Worm (Caenorhabditis elegans) whole organism, late embryonic: Measurements from ENCODE around the gene hsp-43.

ENCODE experiments used
- C08G9.2 ChIP-seq: sonication (generic microtip); optimal IDR thresholded peaks from 2 replicates; lab custom pipeline; 2016; ENCODE audit warnings: mild to moderate bottlenecking, missing genetic modification characterization, moderate library complexity, missing compliant biosample characterization
- C38D4.7 ChIP-seq: fragments of 200-800 bp; sonication (Bioruptor generic); optimal IDR thresholded peaks from 2 replicates; lab custom pipeline; 2018; ENCODE audit warnings: mild to moderate bottlenecking, missing genetic modification characterization, moderate library complexity, missing compliant biosample characterization
- K02D7.2 ChIP-seq: sonication (generic microtip); optimal IDR thresholded peaks from 2 replicates; lab custom pipeline; 2017; ENCODE audit warnings: mild to moderate bottlenecking, missing genetic modification characterization, missing compliant biosample characterization
- K09A11.1 ChIP-seq: sonication (generic microtip); optimal IDR thresholded peaks from 2 replicates; lab custom pipeline; 2017; ENCODE audit warnings: antibody characterized with exemption, mild to moderate bottlenecking, missing genetic modification characterization, missing compliant biosample characterization; ENCODE audit not compliant: insufficient read depth
- T23F11.4 ChIP-seq: fragments of 200-800 bp; sonication (Bioruptor generic); optimal IDR thresholded peaks from 2 replicates; lab custom pipeline; 2018; ENCODE audit warnings: mild to moderate bottlenecking, missing genetic modification characterization, missing compliant biosample characterization
- Y22D7AL.16 ChIP-seq: sonication (generic microtip); optimal IDR thresholded peaks from 2 replicates; lab custom pipeline; 2016; ENCODE audit warnings: missing genetic modification characterization, missing compliant biosample characterization
- ahr-1 ChIP-seq: sonication (generic microtip); optimal IDR thresholded peaks from 2 replicates; lab custom pipeline; 2016; ENCODE audit warnings: missing genetic modification characterization, missing compliant biosample characterization
- ama-1 ChIP-seq: fragments of 150-350 bp; optimal IDR thresholded peaks from 2 replicates; lab custom pipeline; 2014
- ceh-19 ChIP-seq: fragments of 200-800 bp; sonication (Bioruptor generic); optimal IDR thresholded peaks from 2 replicates; lab custom pipeline; 2018; ENCODE audit warnings: mild to moderate bottlenecking, missing genetic modification characterization, missing compliant biosample characterization
- ceh-30 ChIP-seq: fragments of 150-350 bp; optimal IDR thresholded peaks from 2 replicates; lab custom pipeline; 2014; ENCODE audit warnings: missing biosample characterization, missing genetic modification characterization
- ceh-31 ChIP-seq: sonication (generic microtip); optimal IDR thresholded peaks from 2 replicates; lab custom pipeline; 2016; ENCODE audit warnings: missing genetic modification characterization, missing compliant biosample characterization
- ceh-45 ChIP-seq: fragments of 200-800 bp; sonication (Bioruptor generic); IDR thresholded peaks from 2 replicates; pipeline ENCODE4 v1.3.6; 2022; ENCODE audit warnings: missing genetic modification reagents, missing genetic modification characterization, missing compliant biosample characterization
- ceh-48 ChIP-seq: sonication (generic microtip); optimal IDR thresholded peaks from 2 replicates; lab custom pipeline; 2016; ENCODE audit warnings: missing genetic modification characterization, inconsistent platforms, missing compliant biosample characterization
- ceh-6 ChIP-seq: fragments of 200-800 bp; sonication (Bioruptor generic); optimal IDR thresholded peaks from 2 replicates; lab custom pipeline; 2018; ENCODE audit warnings: mild to moderate bottlenecking, missing genetic modification characterization, missing compliant biosample characterization
- che-1 ChIP-seq: sonication (generic microtip); optimal IDR thresholded peaks from 2 replicates; lab custom pipeline; 2016; ENCODE audit warnings: mild to moderate bottlenecking, missing genetic modification characterization, missing compliant biosample characterization
- dmd-4 ChIP-seq: sonication (generic microtip); optimal IDR thresholded peaks from 2 replicates; lab custom pipeline; 2016; ENCODE audit warnings: borderline replicate concordance, missing genetic modification characterization, missing compliant biosample characterization
- elt-4 ChIP-seq: sonication (generic microtip); optimal IDR thresholded peaks from 2 replicates; lab custom pipeline; 2016; ENCODE audit warnings: missing genetic modification characterization, missing compliant biosample characterization
- ets-4 ChIP-seq: sonication (generic microtip); optimal IDR thresholded peaks from 2 replicates; lab custom pipeline; 2016; ENCODE audit warnings: missing genetic modification characterization, missing compliant biosample characterization
- eyg-1 ChIP-seq: sonication (generic microtip); optimal IDR thresholded peaks from 2 replicates; lab custom pipeline; 2016; ENCODE audit warnings: missing genotype, missing genetic modification characterization, missing compliant biosample characterization
- fax-1 ChIP-seq: sonication (generic microtip); optimal IDR thresholded peaks from 2 replicates; lab custom pipeline; 2016; ENCODE audit warnings: missing genotype, missing genetic modification characterization, missing compliant biosample characterization
- hlh-15 ChIP-seq: sonication (generic microtip); optimal IDR thresholded peaks from 2 replicates; lab custom pipeline; 2016; ENCODE audit warnings: missing genetic modification characterization, missing compliant biosample characterization
- hlh-30 ChIP-seq: sonication (generic microtip); optimal IDR thresholded peaks from 2 replicates; lab custom pipeline; 2017; ENCODE audit warnings: antibody characterized with exemption, missing genetic modification characterization, missing compliant biosample characterization; ENCODE audit not compliant: insufficient read depth
- hlh-6 ChIP-seq: sonication (generic microtip); optimal IDR thresholded peaks from 2 replicates; lab custom pipeline; 2016; ENCODE audit warnings: missing genotype, missing genetic modification characterization, missing compliant biosample characterization
- hlh-8 ChIP-seq: sonication (generic microtip); optimal IDR thresholded peaks from 2 replicates; lab custom pipeline; 2016; ENCODE audit warnings: missing genotype, missing genetic modification characterization, missing compliant biosample characterization
- lin-11 ChIP-seq: fragments of 200-800 bp; sonication (Bioruptor generic); optimal IDR thresholded peaks from 2 replicates; lab custom pipeline; 2018; ENCODE audit warnings: mild to moderate bottlenecking, missing genetic modification characterization, missing compliant biosample characterization
- madf-2 ChIP-seq: sonication (generic microtip); optimal IDR thresholded peaks from 2 replicates; lab custom pipeline; 2017; ENCODE audit warnings: missing genetic modification characterization, missing compliant biosample characterization
- nfya-1 ChIP-seq: sonication (generic microtip); optimal IDR thresholded peaks from 2 replicates; lab custom pipeline; 2017; ENCODE audit warnings: missing genetic modification characterization, mild to moderate bottlenecking, missing compliant biosample characterization, antibody characterized with exemption, moderate library complexity
- nhr-232 ChIP-seq: sonication (generic microtip); optimal IDR thresholded peaks from 2 replicates; lab custom pipeline; 2016; ENCODE audit warnings: missing genetic modification characterization, missing compliant biosample characterization
- odd-2 ChIP-seq: sonication (generic microtip); optimal IDR thresholded peaks from 2 replicates; lab custom pipeline; 2017; ENCODE audit warnings: antibody characterized with exemption, mild to moderate bottlenecking, missing genetic modification characterization, missing compliant biosample characterization
- pax-1 ChIP-seq: fragments of 150-350 bp; optimal IDR thresholded peaks from 2 replicates; lab custom pipeline; 2014; ENCODE audit warnings: missing biosample characterization, missing genetic modification characterization
- pqm-1 ChIP-seq: sonication (generic microtip); optimal IDR thresholded peaks from 2 replicates; lab custom pipeline; 2016; ENCODE audit warnings: missing genetic modification characterization, missing compliant biosample characterization
- pros-1 ChIP-seq: fragments of 150-350 bp; optimal IDR thresholded peaks from 2 replicates; lab custom pipeline; 2014; ENCODE audit warnings: missing biosample characterization, missing genetic modification reagents, missing genetic modification characterization
- ref-2 ChIP-seq: sonication (generic microtip); optimal IDR thresholded peaks from 2 replicates; lab custom pipeline; 2016; ENCODE audit warnings: missing genetic modification characterization, missing compliant biosample characterization
- rnt-1 ChIP-seq: sonication (generic microtip); optimal IDR thresholded peaks from 2 replicates; lab custom pipeline; 2016; ENCODE audit warnings: missing genetic modification characterization, missing compliant biosample characterization
- sdc-2 ChIP-seq: sonication (generic microtip); optimal IDR thresholded peaks from 2 replicates; lab custom pipeline; 2016; ENCODE audit warnings: missing genotype, missing genetic modification characterization, missing compliant biosample characterization
- tbx-2 ChIP-seq: sonication (generic microtip); optimal IDR thresholded peaks from 2 replicates; lab custom pipeline; 2016; ENCODE audit warnings: missing genetic modification characterization, missing compliant biosample characterization
- ttx-3 ChIP-seq: sonication (generic microtip); optimal IDR thresholded peaks from 2 replicates; lab custom pipeline; 2016; ENCODE audit warnings: missing genetic modification reagents, missing genetic modification characterization, missing compliant biosample characterization
- unc-3 ChIP-seq, 2 experiments: fragments of 200-800 bp in 1 of 2; sonication (Bioruptor generic) in 1 of 2; sonication (generic microtip) in 1 of 2; conservative IDR thresholded peaks in 1 of 2; optimal IDR thresholded peaks in 1 of 2; 2 replicates each; pipeline versions ENCODE4 v1.3.6 to Lab custom; 2016 to 2022; ENCODE audit warnings: missing compliant biosample characterization in 2 of 2, missing genetic modification characterization in 2 of 2, missing genetic modification reagents in 1 of 2
- unc-42 ChIP-seq: sonication (generic microtip); optimal IDR thresholded peaks from 2 replicates; lab custom pipeline; 2016; ENCODE audit warnings: missing genotype, missing genetic modification characterization, missing compliant biosample characterization
- unc-55 ChIP-seq: sonication (generic microtip); optimal IDR thresholded peaks from 2 replicates; lab custom pipeline; 2017; ENCODE audit warnings: missing biosample characterization, missing genetic modification reagents, missing genetic modification characterization
- unc-86 ChIP-seq: sonication (generic microtip); optimal IDR thresholded peaks from 2 replicates; lab custom pipeline; 2016; ENCODE audit warnings: missing genetic modification characterization, missing compliant biosample characterization
- zip-5 ChIP-seq: sonication (generic microtip); optimal IDR thresholded peaks from 2 replicates; lab custom pipeline; 2016; ENCODE audit warnings: missing genetic modification characterization, missing compliant biosample characterization
- ztf-16 ChIP-seq: sonication (generic microtip); optimal IDR thresholded peaks from 2 replicates; lab custom pipeline; 2017; ENCODE audit warnings: missing genetic modification characterization, missing compliant biosample characterization

hsp-43 gene

ce11 chrX:6263194-6263698 lies 27.9 kb upstream of the hsp-43 start, which contains the start of gene W05H9.4 (continued):
- TF ChIP-seq ahr-1 (tag; lab: Kevin White, UChicago), result no peak
- no peak for TF ChIP-seq che-1 (tag; lab: Kevin White, UChicago)
- TF ChIP-seq dmd-4, result no peak
- no peak for TF ChIP-seq pax-1 (tag; lab: Kevin White, UChicago)
- TF ChIP-seq ceh-48 (tag; lab: Kevin White, UChicago), result peak; percentile 96
- peak; percentile 50 for TF ChIP-seq unc-55 (GFP tag; lab: Kevin White, UChicago)
- TF ChIP-seq nfya-1 (tag; lab: Kevin White, UChicago), result peak; percentile 70
- TF ChIP-seq tbx-2, result peak; percentile 48
- no peak for TF ChIP-seq ttx-3 (tag; lab: Kevin White, UChicago)
- TF ChIP-seq zip-5, result no peak
- TF ChIP-seq ets-4, result no peak
- TF ChIP-seq pqm-1 (tag; lab: Kevin White, UChicago), result no peak
- TF ChIP-seq ref-2 (tag; lab: Kevin White, UChicago), result peak; percentile 38
- no peak for TF ChIP-seq hlh-15
- no peak for TF ChIP-seq unc-3 (GFP tag; conservative IDR thresholded peaks at IDR 0.05; lab: Robert Waterston, UW)
- no peak for TF ChIP-seq unc-3 (tag; optimal IDR thresholded peaks at IDR 0.05; lab: Kevin White, UChicago)
- peak; percentile 31 for TF ChIP-seq hlh-8 (tag; lab: Kevin White, UChicago)
- no peak for TF ChIP-seq ceh-30 (tag; lab: Kevin White, UChicago)
- no peak for TF ChIP-seq rnt-1 (tag; lab: Kevin White, UChicago)
- TF ChIP-seq C38D4.7 (GFP tag; lab: Kevin White, UChicago), result no peak
- TF ChIP-seq eyg-1 (tag; lab: Kevin White, UChicago), result no peak
- no peak for TF ChIP-seq Y22D7AL.16 (tag; lab: Kevin White, UChicago)
- no peak for TF ChIP-seq unc-86 (tag; lab: Kevin White, UChicago)
- no peak for TF ChIP-seq lin-11
- no peak for TF ChIP-seq madf-2 (tag; lab: Kevin White, UChicago)
- no peak for TF ChIP-seq elt-4 (tag; lab: Kevin White, UChicago)
- TF ChIP-seq T23F11.4 (GFP tag; lab: Kevin White, UChicago), result no peak
- TF ChIP-seq ama-1 (lab: Kevin White, UChicago), result no peak
- no peak for TF ChIP-seq K02D7.2 (tag; lab: Kevin White, UChicago)
- no peak for TF ChIP-seq ceh-19
- peak; percentile 72 for TF ChIP-seq sdc-2 (tag; lab: Kevin White, UChicago)
- no peak for TF ChIP-seq hlh-6 (tag; lab: Kevin White, UChicago)
- TF ChIP-seq unc-42, result peak; percentile 30
- no peak for TF ChIP-seq C08G9.2 (tag; lab: Kevin White, UChicago)
- peak; percentile 4 for TF ChIP-seq fax-1
- TF ChIP-seq, all 69 proteins: peak for 12

ce11 chrX:6259081-6259480 lies 23.7 kb upstream of the hsp-43 start:
- peak; percentile 65 for TF ChIP-seq hlh-30 (tag; lab: Kevin White, UChicago)
- peak; percentile 14 for TF ChIP-seq unc-55 (GFP tag; lab: Kevin White, UChicago)
- TF ChIP-seq ceh-45 (GFP tag; lab: Robert Waterston, UW), result no peak

ce11 chrX:6258409-6258808 lies 23.1 kb upstream of the hsp-43 start:
- TF ChIP-seq unc-42, result peak; percentile 2
- TF ChIP-seq pqm-1 (tag; lab: Kevin White, UChicago), result no peak

- TF ChIP-seq rnt-1 (tag; lab: Kevin White, UChicago), result no peak
- no peak for TF ChIP-seq ztf-16 (tag; lab: Kevin White, UChicago)
- no peak for TF ChIP-seq ceh-31 (tag; lab: Kevin White, UChicago)
- TF ChIP-seq ceh-48 (tag; lab: Kevin White, UChicago), result no peak
- TF ChIP-seq K02D7.2 (tag; lab: Kevin White, UChicago), result no peak
- TF ChIP-seq pros-1 (tag; lab: Kevin White, UChicago), result no peak
- TF ChIP-seq ceh-6 (GFP tag; lab: Kevin White, UChicago), result no peak
- no peak for TF ChIP-seq ahr-1 (tag; lab: Kevin White, UChicago)
- TF ChIP-seq hlh-15, result no peak
- no peak for TF ChIP-seq unc-3 (GFP tag; conservative IDR thresholded peaks at IDR 0.05; lab: Robert Waterston, UW)
- TF ChIP-seq unc-3 (tag; optimal IDR thresholded peaks at IDR 0.05; lab: Kevin White, UChicago), result no peak
- no peak for TF ChIP-seq odd-2 (tag; lab: Kevin White, UChicago)
- TF ChIP-seq nhr-232 (tag; lab: Kevin White, UChicago), result no peak
- TF ChIP-seq nfya-1 (tag; lab: Kevin White, UChicago), result no peak
- no peak for TF ChIP-seq K09A11.1 (tag; lab: Kevin White, UChicago)
These were observed 21.6 kb upstream of the hsp-43 start for ce11 chrX:6256969-6257368.
